Fruit fly (Drosophila melanogaster) whole organism, pupa: ENCODE data around the gene IscU.

Experiments
- CG10348 ChIP-seq: fragments of 200-800 bp; sonication (Bioruptor generic); IDR thresholded peaks from 2 replicates; pipeline ENCODE4 v1.3.6; 2022; ENCODE audit warnings: missing biosample characterization, missing genetic modification characterization
- CG12605 ChIP-seq: fragments of 200-800 bp; sonication (Bioruptor generic); IDR thresholded peaks from 2 replicates; pipeline ENCODE4 v1.3.6; 2022; ENCODE audit warnings: missing biosample characterization, missing genetic modification characterization
- CG13204 ChIP-seq: fragments of 200-800 bp; sonication (Bioruptor generic); optimal IDR thresholded peaks from 2 replicates; lab custom pipeline; 2018; ENCODE audit warnings: missing biosample characterization, mild to moderate bottlenecking, missing genetic modification characterization, moderate library complexity
- CG14655 ChIP-seq: fragments of 200-800 bp; sonication (Bioruptor generic); optimal IDR thresholded peaks from 3 replicates; lab custom pipeline; 2017; ENCODE audit warnings: mild to moderate bottlenecking, missing biosample characterization, missing genetic modification reagents, missing genetic modification characterization
- CG15710 ChIP-seq: fragments of 200-800 bp; sonication (Bioruptor generic); optimal IDR thresholded peaks from 2 replicates; lab custom pipeline; 2018; ENCODE audit warnings: missing biosample characterization, mild to moderate bottlenecking, missing genetic modification characterization, moderate library complexity
- CG17806 ChIP-seq: fragments of 200-800 bp; sonication (Bioruptor generic); optimal IDR thresholded peaks from 2 replicates; lab custom pipeline; 2018; ENCODE audit warnings: missing biosample characterization, mild to moderate bottlenecking, missing genetic modification characterization, moderate library complexity
- CG32121 ChIP-seq: fragments of 200-800 bp; sonication (Bioruptor generic); IDR thresholded peaks from 2 replicates; pipeline ENCODE4 v1.3.6; 2022; ENCODE audit warnings: missing biosample characterization, missing genetic modification characterization
- CG34367 ChIP-seq: fragments of 200-800 bp; sonication (Bioruptor generic); optimal IDR thresholded peaks from 2 replicates; lab custom pipeline; 2018; ENCODE audit warnings: missing biosample characterization, mild to moderate bottlenecking, missing genetic modification characterization
- CG4496 ChIP-seq: fragments of 200-800 bp; sonication (Bioruptor generic); IDR thresholded peaks from 3 replicates; pipeline ENCODE4 v1.3.6; 2022; ENCODE audit warnings: missing biosample characterization, missing genetic modification characterization
- CG8159 ChIP-seq: fragments of 200-800 bp; sonication (Bioruptor generic); optimal IDR thresholded peaks from 3 replicates; lab custom pipeline; 2018; ENCODE audit warnings: missing biosample characterization, mild to moderate bottlenecking, missing genetic modification characterization, moderate library complexity
- CG8301 ChIP-seq: fragments of 200-800 bp; sonication (Bioruptor generic); optimal IDR thresholded peaks from 2 replicates; lab custom pipeline; 2018; ENCODE audit warnings: missing biosample characterization, mild to moderate bottlenecking, missing genetic modification characterization
- CG9948 ChIP-seq: fragments of 200-800 bp; sonication (Bioruptor generic); optimal IDR thresholded peaks from 2 replicates; lab custom pipeline; 2018; ENCODE audit warnings: missing biosample characterization, mild to moderate bottlenecking, missing genetic modification characterization, moderate library complexity
- D1 ChIP-seq: fragments of 200-800 bp; sonication (Bioruptor generic); optimal IDR thresholded peaks from 2 replicates; lab custom pipeline; 2018; ENCODE audit warnings: missing biosample characterization, mild to moderate bottlenecking, missing genetic modification characterization, moderate library complexity
- EcR ChIP-seq: fragments of 200-800 bp; sonication (Bioruptor generic); optimal IDR thresholded peaks from 3 replicates; lab custom pipeline; 2019; ENCODE audit warnings: missing biosample characterization, missing genetic modification characterization, mild to moderate bottlenecking, moderate library complexity, missing genetic modification reagents
- Ets98B ChIP-seq: fragments of 200-800 bp; sonication (Bioruptor generic); IDR thresholded peaks from 2 replicates; pipeline ENCODE4 v1.3.6; 2022; ENCODE audit warnings: missing biosample characterization, missing genetic modification characterization
- Pif1A ChIP-seq: fragments of 200-800 bp; sonication (Bioruptor generic); optimal IDR thresholded peaks from 3 replicates; lab custom pipeline; 2016; ENCODE audit warnings: missing biosample characterization, missing genetic modification characterization
- Pif1B ChIP-seq: fragments of 200-800 bp; sonication (Bioruptor generic); optimal IDR thresholded peaks from 3 replicates; lab custom pipeline; 2016; ENCODE audit warnings: missing biosample characterization, missing genetic modification characterization
- Snoo ChIP-seq: fragments of 200-800 bp; sonication (Bioruptor generic); optimal IDR thresholded peaks from 3 replicates; lab custom pipeline; 2017; ENCODE audit warnings: missing biosample characterization, mild to moderate bottlenecking, missing genetic modification characterization, inconsistent platforms
- fd96Ca ChIP-seq: fragments of 200-800 bp; sonication (Bioruptor generic); IDR thresholded peaks from 3 replicates; pipeline ENCODE4 v1.3.6; 2022; ENCODE audit warnings: missing biosample characterization, missing genetic modification characterization
- gl ChIP-seq: fragments of 200-800 bp; sonication (Bioruptor generic); optimal IDR thresholded peaks from 2 replicates; lab custom pipeline; 2018; ENCODE audit warnings: missing biosample characterization, mild to moderate bottlenecking, missing genetic modification characterization
- rn ChIP-seq: fragments of 200-800 bp; sonication (Bioruptor generic); IDR thresholded peaks from 2 replicates; pipeline ENCODE4 v1.3.6; 2022; ENCODE audit warnings: missing biosample characterization, missing genetic modification characterization

Gene IscU

DNA sequence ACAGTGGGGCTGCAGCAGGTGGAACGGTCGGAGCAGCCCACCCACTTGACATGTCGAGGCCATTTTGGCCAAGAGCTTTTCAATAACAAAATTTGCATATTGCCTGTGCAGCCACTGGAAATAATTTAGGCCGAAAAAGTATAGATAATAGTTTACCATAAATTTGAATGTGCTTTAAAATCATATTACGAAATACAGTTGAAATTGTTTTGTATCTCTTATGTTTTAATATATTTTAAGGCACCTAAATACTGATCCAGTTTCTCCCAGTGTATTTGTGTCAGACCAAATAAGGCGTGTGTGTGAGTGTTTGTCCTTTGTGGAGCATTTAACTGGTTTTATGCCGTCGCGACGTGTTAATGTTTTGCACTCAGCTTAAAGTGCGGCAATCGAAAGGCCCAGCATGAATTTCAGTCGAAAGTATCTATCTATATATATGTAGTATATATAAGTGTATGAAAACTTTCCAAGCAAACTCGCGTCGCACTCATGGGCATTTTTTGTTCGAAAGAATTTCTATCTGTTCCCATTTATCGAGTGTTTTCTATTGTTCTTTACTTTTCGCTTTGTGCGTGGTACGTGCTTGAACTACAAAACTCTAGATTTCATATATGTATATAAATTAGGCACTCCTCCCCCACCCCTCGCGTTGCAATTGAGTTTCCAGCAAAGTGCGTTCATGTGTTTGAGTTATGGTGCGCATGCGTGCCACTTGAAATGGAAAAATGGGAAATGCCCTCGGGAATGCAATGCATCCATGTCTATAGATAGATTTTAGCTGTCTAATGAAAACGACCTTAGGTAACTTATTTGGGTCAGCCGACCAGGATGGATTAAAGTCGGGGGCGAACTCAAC lies 25.6 kb upstream of the IscU start:
- TF ChIP-seq CG10348 (GFP tag; lab: Robert Waterston, UW) (no peak), CG17806 (tag; lab: Kevin White, UChicago) (peak; percentile 69), CG32121 (GFP tag; lab: Robert Waterston, UW) (peak; percentile 72; the same call in 1 of the 2 replicates), CG12605 (0 out of 2 replicates have a peak, but pooled peaks have one; percentile 31), Pif1B (GFP tag; lab: Kevin White, UChicago) (peak; percentile 31), gl (tag; lab: Kevin White, UChicago) (no peak), CG13204 (GFP tag; lab: Kevin White, UChicago) (no peak), Ets98B (GFP tag; lab: Robert Waterston, UW) (peak; percentile 60), CG8301 (tag; lab: Kevin White, UChicago) (peak; percentile 65), fd96Ca (no peak), CG9948 (tag; lab: Kevin White, UChicago) (peak; percentile 60), D1 (tag; lab: Kevin White, UChicago) (no peak), rn (GFP tag; lab: Robert Waterston, UW) (no peak), CG4496 (peak; percentile 81), EcR (GFP tag; lab: Kevin White, UChicago) (no peak), CG15710 (tag; lab: Kevin White, UChicago) (peak; percentile 60), CG8159 (tag; lab: Kevin White, UChicago) (peak; percentile 65), CG34367 (tag; lab: Kevin White, UChicago) (peak; percentile 55), Pif1A (peak; percentile 62), CG14655 (GFP tag; lab: Kevin White, UChicago) (peak; percentile 68), Snoo (tag; lab: Kevin White, UChicago) (no peak)

DNA sequence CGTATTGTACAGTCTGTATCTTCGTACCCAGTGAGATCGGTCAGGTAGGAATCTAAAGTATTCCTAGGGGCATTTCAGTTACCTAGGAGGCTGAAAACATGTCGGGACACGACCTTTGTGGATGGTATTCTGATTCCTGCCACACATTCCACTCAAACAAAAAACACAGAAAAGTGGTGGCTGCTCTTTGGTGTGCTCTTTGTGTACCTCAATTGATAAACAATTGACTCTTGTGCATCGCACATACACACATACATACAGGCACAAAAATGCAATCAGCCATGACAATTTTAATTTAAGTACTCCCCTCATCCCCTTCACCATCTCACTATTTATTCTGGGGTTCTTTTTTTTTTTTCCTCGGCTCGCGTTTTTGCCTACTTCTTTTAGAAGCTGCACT lies 24.2 kb upstream of the IscU start:
- no peak for TF ChIP-seq EcR (GFP tag; lab: Kevin White, UChicago)
- TF ChIP-seq, all 21 proteins: peak for 0

DNA sequence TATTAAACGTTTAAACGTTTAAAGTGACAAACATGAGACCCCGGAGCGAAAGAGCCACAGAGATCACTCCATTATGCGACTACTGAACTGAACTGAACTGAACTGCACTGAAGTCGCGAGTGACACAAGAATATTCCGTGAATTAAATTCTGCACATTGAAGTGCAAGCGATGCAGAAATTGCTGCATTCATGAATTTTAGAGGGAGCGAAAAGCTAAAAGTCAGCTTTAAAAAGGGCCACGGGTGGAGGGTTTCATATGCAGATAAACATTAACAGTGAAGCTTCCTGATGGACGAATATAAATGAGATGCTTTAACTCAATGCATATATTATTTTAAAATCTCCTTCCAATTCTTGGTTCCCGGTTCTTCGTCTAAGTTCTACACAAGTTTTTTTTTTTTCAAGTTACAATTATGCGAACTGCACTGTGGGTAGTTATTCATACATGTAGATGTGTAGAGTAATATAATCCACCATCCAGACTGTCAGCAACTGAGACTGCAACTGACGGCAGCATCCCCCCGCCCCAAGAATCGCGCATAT lies 23.2 kb upstream of the IscU start:
- TF ChIP-seq EcR (GFP tag; lab: Kevin White, UChicago) (no peak), D1 (tag; lab: Kevin White, UChicago) (no peak), gl (tag; lab: Kevin White, UChicago) (no peak), rn (GFP tag; lab: Robert Waterston, UW) (0 out of 2 replicates have a peak, but pooled peaks have one; percentile 52), CG13204 (GFP tag; lab: Kevin White, UChicago) (no peak), Pif1A (peak; percentile 63), CG14655 (GFP tag; lab: Kevin White, UChicago) (peak; percentile 41), CG8159 (tag; lab: Kevin White, UChicago) (peak; percentile 70), fd96Ca (no peak; the same call in 2 of the 3 replicates), CG8301 (tag; lab: Kevin White, UChicago) (peak; percentile 36), CG10348 (GFP tag; lab: Robert Waterston, UW) (no peak), CG32121 (GFP tag; lab: Robert Waterston, UW) (peak; percentile 44; the same call in 1 of the 2 replicates), Snoo (tag; lab: Kevin White, UChicago) (no peak), CG4496 (peak; percentile 65; the same call in 2 of the 3 replicates), CG12605 (no peak), Ets98B (GFP tag; lab: Robert Waterston, UW) (peak; percentile 60; the same call in 1 of the 2 replicates), Pif1B (GFP tag; lab: Kevin White, UChicago) (peak; percentile 45), CG9948 (tag; lab: Kevin White, UChicago) (peak; percentile 55), CG34367 (tag; lab: Kevin White, UChicago) (peak; percentile 51), CG17806 (tag; lab: Kevin White, UChicago) (peak; percentile 59), CG15710 (tag; lab: Kevin White, UChicago) (peak; percentile 65)

DNA sequence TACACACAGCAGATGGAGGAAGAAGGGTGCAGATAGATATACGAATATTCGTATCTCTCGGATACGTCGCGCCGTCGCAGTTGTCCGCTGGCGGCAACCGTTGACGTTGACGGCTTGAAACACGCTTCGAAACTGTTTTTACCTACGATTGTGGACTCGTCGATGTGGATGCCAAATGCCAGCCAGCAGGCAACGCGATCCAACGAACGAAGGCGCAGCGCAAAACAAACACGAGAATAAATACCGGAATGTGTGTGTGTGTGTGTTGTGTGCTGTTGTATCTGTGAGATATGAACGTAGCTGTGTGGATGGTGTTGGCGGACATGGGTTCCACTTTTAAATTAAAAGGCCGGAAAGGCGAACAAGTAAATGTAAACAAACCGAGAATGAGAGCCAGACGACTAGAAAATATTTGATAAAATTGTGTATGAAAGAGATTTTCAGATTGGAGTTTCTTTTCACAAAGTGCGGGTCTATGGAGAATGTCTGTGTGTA lies 22.2 kb upstream of the IscU start:
- TF ChIP-seq D1 (tag; lab: Kevin White, UChicago) = peak; percentile 10
- TF ChIP-seq CG8301 (tag; lab: Kevin White, UChicago) = no peak
- TF ChIP-seq Ets98B (GFP tag; lab: Robert Waterston, UW) = peak; percentile 73
- TF ChIP-seq Pif1A = peak; percentile 16
- no peak for TF ChIP-seq CG8159 (tag; lab: Kevin White, UChicago)
- TF ChIP-seq CG15710 (tag; lab: Kevin White, UChicago) = peak; percentile 6
- TF ChIP-seq CG10348 (GFP tag; lab: Robert Waterston, UW) = no peak
- no peak for TF ChIP-seq CG34367 (tag; lab: Kevin White, UChicago)
- TF ChIP-seq EcR (GFP tag; lab: Kevin White, UChicago) = peak; percentile 60
- TF ChIP-seq Pif1B (GFP tag; lab: Kevin White, UChicago) = peak; percentile 60
- TF ChIP-seq CG4496 = peak; percentile 67; the same call in 2 of the 3 replicates
- TF ChIP-seq fd96Ca = peak; percentile 57; the same call in 1 of the 3 replicates
- peak; percentile 36 for TF ChIP-seq gl (tag; lab: Kevin White, UChicago)
- peak; percentile 57 for TF ChIP-seq CG12605
- TF ChIP-seq CG32121 (GFP tag; lab: Robert Waterston, UW) = peak; percentile 43; the same call in 1 of the 2 replicates
- no peak for TF ChIP-seq CG14655 (GFP tag; lab: Kevin White, UChicago)

DNA sequence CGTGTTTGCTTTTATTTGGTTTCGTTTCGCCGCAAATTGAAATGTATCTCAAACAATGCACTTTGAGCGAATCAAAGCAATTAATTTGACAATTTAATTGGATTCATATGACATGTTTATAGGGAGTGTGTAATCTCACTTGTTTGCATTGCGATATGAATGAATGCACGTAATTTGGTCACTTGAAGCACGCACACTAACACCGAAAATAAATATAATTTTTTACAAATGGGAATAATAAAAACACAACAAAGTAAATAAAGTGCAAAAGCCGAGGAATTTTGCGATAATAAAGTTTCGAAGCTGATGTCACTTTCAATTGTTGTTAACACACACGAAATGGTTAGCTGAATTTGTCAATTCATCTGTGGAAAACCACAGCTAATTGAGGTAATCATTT lies 21.0 kb upstream of the IscU start:
- TF ChIP-seq CG14655 (GFP tag; lab: Kevin White, UChicago) (no peak), CG12605 (no peak), CG34367 (tag; lab: Kevin White, UChicago) (no peak), CG15710 (tag; lab: Kevin White, UChicago) (no peak), Pif1B (GFP tag; lab: Kevin White, UChicago) (no peak), CG10348 (GFP tag; lab: Robert Waterston, UW) (no peak), rn (GFP tag; lab: Robert Waterston, UW) (no peak), D1 (tag; lab: Kevin White, UChicago) (no peak), CG8301 (tag; lab: Kevin White, UChicago) (no peak), CG8159 (tag; lab: Kevin White, UChicago) (no peak), gl (tag; lab: Kevin White, UChicago) (no peak), Ets98B (GFP tag; lab: Robert Waterston, UW) (no peak), fd96Ca (no peak), Snoo (tag; lab: Kevin White, UChicago) (no peak), CG9948 (tag; lab: Kevin White, UChicago) (no peak), EcR (GFP tag; lab: Kevin White, UChicago) (no peak), Pif1A (no peak)
